Worm (Caenorhabditis elegans): ENCODE data around the gene H18N23.2.

Gene H18N23.2

DNA sequence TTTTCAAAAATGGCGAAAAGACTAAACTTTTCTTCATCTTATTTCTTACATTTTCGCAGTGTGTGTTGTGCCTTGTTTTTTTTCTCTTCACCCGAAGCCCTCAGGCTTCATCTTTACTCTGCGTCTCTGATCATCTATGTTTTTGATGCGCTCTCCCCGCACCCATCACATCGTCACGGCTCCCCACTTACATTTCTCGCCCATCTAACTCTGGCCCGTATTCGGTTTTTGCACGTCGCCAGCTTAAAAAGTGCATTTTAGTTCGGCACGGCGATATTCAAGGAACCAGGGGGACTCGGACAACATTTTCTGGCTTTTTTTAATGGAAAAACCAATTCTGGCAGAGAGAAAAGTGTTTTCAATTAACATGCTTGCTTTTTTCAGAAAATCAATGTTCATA lies 13.3 kb downstream of the H18N23.2 start (continued):
- TF ChIP-seq nhr-12 (tag; optimal IDR thresholded peaks at IDR 0.05) (no peak), ztf-4 (tag; optimal IDR thresholded peaks at IDR 0.05) (peak; percentile 26), fos-1 (tag; optimal IDR thresholded peaks at IDR 0.05) (no peak), nhr-129 (tag; optimal IDR thresholded peaks at IDR 0.05) (peak; percentile 55), crh-2 (tag; optimal IDR thresholded peaks at IDR 0.05) (peak; percentile 41), lin-39 (tag; optimal IDR thresholded peaks at IDR 0.05) (no peak), unc-39 (tag; optimal IDR thresholded peaks at IDR 0.05) (no peak)

- TF ChIP-seq sem-4 (tag; optimal IDR thresholded peaks at IDR 0.05): no peak
- TF ChIP-seq nhr-129 (tag; optimal IDR thresholded peaks at IDR 0.05): peak; percentile 17
These were observed 14.1 kb downstream of the H18N23.2 start for ce11 chrX:17626599-17626998.

ce11 chrX:17625729-17626128 lies 14.9 kb downstream of the H18N23.2 start:
- TF ChIP-seq sma-9 (GFP tag; optimal IDR thresholded peaks at IDR 0.05) (no peak), sma-9 (tag; optimal IDR thresholded peaks at IDR 0.05) (no peak), lsy-2 (tag; optimal IDR thresholded peaks at IDR 0.05) (no peak), dmd-4 (tag; optimal IDR thresholded peaks at IDR 0.05) (no peak), unc-55 (GFP tag; optimal IDR thresholded peaks at IDR 0.05) (no peak), ztf-4 (tag; optimal IDR thresholded peaks at IDR 0.05) (no peak), zag-1 (tag; optimal IDR thresholded peaks at IDR 0.05) (no peak), alr-1 (tag; optimal IDR thresholded peaks at IDR 0.05) (no peak), nhr-21 (tag; optimal IDR thresholded peaks at IDR 0.05) (no peak), sma-3 (GFP tag; optimal IDR thresholded peaks at IDR 0.05) (no peak), ztf-1 (GFP tag; conservative IDR thresholded peaks at IDR 0.05) (no peak), nhr-6 (tag; optimal IDR thresholded peaks at IDR 0.05) (no peak)

ce11 chrX:17625245-17625644 lies 15.4 kb downstream of the H18N23.2 start:
- no peak for TF ChIP-seq lin-13 (GFP tag; optimal IDR thresholded peaks at IDR 0.05)
- TF ChIP-seq sma-9 (GFP tag; optimal IDR thresholded peaks at IDR 0.05): no peak
- TF ChIP-seq sma-9 (tag; optimal IDR thresholded peaks at IDR 0.05): no peak
- TF ChIP-seq nhr-23 (tag; optimal IDR thresholded peaks at IDR 0.05): no peak
- TF ChIP-seq skn-1 (tag; optimal IDR thresholded peaks at IDR 0.05): no peak
- TF ChIP-seq unc-55 (GFP tag; optimal IDR thresholded peaks at IDR 0.05): no peak
- no peak for TF ChIP-seq nhr-21 (tag; optimal IDR thresholded peaks at IDR 0.05)

DNA sequence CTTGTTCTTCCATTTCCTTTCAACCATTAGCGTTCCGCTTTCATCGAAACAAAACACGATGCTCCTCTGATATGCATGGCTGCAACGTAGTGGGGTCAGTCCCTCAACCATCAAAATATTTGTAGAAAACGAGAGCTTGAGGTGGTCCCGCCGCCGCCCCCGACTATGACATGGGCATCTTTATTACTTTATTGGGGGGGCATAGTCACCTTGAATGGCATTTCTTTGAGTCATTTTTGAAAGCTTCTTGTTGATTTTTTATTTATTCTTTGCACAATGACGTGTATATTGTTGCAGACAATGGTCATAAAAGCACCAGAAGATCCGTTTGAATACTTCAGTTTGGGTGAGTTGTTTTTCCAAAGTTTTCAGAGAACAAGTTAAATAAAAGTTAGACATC lies 26.4 kb downstream of the H18N23.2 start, which contains the start of gene ncs-7:
Gene ncs-7, plus strand, starts transcription at position 301 of the 400 bp plus-strand sequence.
- TF ChIP-seq lin-13 (GFP tag; optimal IDR thresholded peaks at IDR 0.05): no peak
- TF ChIP-seq nhr-25 (tag; optimal IDR thresholded peaks at IDR 0.05): no peak
- TF ChIP-seq nhr-77 (tag; optimal IDR thresholded peaks at IDR 0.05): no peak
- no peak for TF ChIP-seq ceh-16 (tag; optimal IDR thresholded peaks at IDR 0.05)
- TF ChIP-seq C34F6.9 (tag; optimal IDR thresholded peaks at IDR 0.05): no peak
- TF ChIP-seq nhr-11 (tag; optimal IDR thresholded peaks at IDR 0.05): no peak
- TF ChIP-seq nhr-237 (tag; optimal IDR thresholded peaks at IDR 0.05): no peak
- no peak for TF ChIP-seq mbf-1 (tag; optimal IDR thresholded peaks at IDR 0.05)
- no peak for TF ChIP-seq egl-27 (tag; optimal IDR thresholded peaks at IDR 0.05)
- TF ChIP-seq gmeb-1 (tag; optimal IDR thresholded peaks at IDR 0.05): no peak
- no peak for TF ChIP-seq nhr-129 (tag; optimal IDR thresholded peaks at IDR 0.05)
- no peak for TF ChIP-seq crh-2 (tag; optimal IDR thresholded peaks at IDR 0.05)
- TF ChIP-seq R02D3.7 (tag; optimal IDR thresholded peaks at IDR 0.05): no peak
- no peak for TF ChIP-seq nhr-6 (tag; optimal IDR thresholded peaks at IDR 0.05)
- TF ChIP-seq elt-1 (tag; optimal IDR thresholded peaks at IDR 0.05): no peak
- TF ChIP-seq ztf-4 (tag; optimal IDR thresholded peaks at IDR 0.05): no peak
- TF ChIP-seq sma-3 (GFP tag; optimal IDR thresholded peaks at IDR 0.05): no peak
- no peak for TF ChIP-seq mab-5 (tag; optimal IDR thresholded peaks at IDR 0.05)
- no peak for TF ChIP-seq peb-1 (tag; optimal IDR thresholded peaks at IDR 0.05)
- no peak for TF ChIP-seq elt-3 (tag; optimal IDR thresholded peaks at IDR 0.05)

DNA sequence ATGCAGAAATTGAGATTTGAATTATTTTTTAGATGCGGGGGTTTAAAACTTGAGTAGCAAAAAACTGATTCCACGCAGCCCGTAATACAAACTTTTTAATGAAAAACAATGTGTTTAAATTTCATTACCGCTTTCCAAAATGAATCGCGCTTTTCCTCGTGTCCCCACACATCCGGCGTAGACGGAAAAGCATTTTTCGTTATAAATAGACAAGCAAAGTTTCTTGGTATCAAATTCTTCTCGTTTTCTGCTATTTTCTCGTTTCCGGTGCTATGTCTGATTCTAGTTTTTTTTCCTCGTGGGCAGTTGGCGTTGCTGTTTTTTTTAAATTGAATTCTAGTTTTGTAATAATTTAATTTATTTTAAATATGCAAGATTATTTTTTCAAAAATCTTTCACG lies 27.6 kb downstream of the H18N23.2 start:
- TF ChIP-seq mab-5 (tag; optimal IDR thresholded peaks at IDR 0.05): no peak

Measured in whole organism, L2 larva.